Worm (Caenorhabditis elegans): ENCODE data around the gene rpb-4.

Gene rpb-4

DNA sequence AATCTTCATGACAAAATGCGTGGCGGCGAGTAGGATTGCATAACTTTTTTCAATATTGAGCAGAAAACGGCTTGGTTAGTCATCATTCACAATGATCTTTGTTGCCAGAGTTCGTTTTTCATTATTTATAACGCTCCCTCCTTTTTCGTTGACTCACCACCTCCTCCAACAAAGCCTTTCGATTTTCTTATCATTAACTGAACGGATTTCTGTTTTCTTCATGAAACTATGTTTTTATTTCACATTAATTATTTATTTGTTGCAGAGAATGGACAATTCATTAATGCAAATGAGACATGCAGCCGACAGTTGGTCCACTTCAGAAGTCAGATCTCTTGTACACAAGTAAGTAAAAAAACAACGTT lies 20.4 kb downstream of the rpb-4 start, which contains the start of gene bath-44:
TSS of gene bath-44 (plus strand) at position 266 of the 365 bp plus-strand sequence.
- TF ChIP-seq ztf-29 (GFP tag; IDR thresholded peaks at IDR 0.05) (no peak), med-1 (GFP tag; optimal IDR thresholded peaks at IDR 0.05; ENCODE audit: insufficient read depth) (no peak), klf-2 (GFP tag; conservative IDR thresholded peaks at IDR 0.05) (no peak), flt-1 (GFP tag; IDR thresholded peaks at IDR 0.05) (no peak), ztf-23 (GFP tag; IDR thresholded peaks at IDR 0.05) (no peak)

DNA sequence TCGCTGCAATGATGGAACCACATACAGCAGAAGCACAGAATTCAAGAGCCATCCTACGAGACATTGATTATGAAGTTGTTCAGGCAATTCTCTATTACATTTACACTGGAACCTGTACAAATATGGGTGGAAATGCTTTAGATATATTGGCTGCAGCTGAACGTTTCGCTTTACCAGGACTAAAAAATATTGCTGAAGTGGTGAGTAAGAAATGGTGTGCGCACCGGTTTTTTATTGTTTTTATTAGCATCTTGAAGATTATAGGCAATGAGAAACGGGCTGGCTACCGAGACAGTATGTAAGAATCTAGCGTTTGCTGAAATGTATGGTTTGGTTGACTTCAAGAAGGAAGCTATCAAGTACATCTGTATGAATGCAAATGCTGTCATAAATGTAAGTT lies 21.8 kb downstream of the rpb-4 start:
- TF ChIP-seq tab-1 (GFP tag; IDR thresholded peaks at IDR 0.05) (no peak), flt-1 (GFP tag; IDR thresholded peaks at IDR 0.05) (no peak), ztf-23 (GFP tag; IDR thresholded peaks at IDR 0.05) (no peak), cog-1 (tag; optimal IDR thresholded peaks at IDR 0.05) (no peak), ref-1 (GFP tag; conservative IDR thresholded peaks at IDR 0.05) (no peak), ztf-29 (GFP tag; IDR thresholded peaks at IDR 0.05) (no peak), T22C8.4 (GFP tag; IDR thresholded peaks at IDR 0.05) (no peak), klf-2 (GFP tag; conservative IDR thresholded peaks at IDR 0.05) (no peak), med-1 (GFP tag; optimal IDR thresholded peaks at IDR 0.05; ENCODE audit: insufficient read depth) (no peak)

DNA sequence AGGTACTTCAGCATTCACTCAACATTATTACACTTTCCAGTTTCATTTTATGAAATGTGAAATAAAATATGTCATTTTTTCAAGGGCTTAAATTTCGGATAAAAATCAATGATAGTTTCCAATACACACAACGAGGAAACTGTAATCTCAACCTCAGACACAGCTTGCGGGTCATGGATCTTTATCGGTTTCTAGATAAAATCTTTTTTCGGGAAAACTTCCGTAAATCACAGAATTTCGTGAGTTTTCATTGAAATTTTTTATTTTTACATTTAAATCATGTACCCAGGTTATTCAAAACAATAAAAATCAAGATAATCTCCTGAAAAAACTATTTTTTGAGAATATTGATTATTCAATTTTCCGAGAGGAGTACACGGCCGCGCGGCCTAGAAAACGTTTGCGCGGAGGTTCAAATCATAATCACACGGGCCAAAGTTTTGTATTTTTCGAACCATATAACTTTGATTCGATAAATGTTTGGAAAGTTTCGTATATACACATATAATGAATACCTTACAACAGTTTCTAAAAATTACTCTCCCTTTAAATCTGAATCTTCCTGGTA lies 23.1 kb downstream of the rpb-4 start:
- TF ChIP-seq klf-2 (GFP tag; conservative IDR thresholded peaks at IDR 0.05) (no peak), ref-1 (GFP tag; conservative IDR thresholded peaks at IDR 0.05) (no peak), ztf-29 (GFP tag; IDR thresholded peaks at IDR 0.05) (no peak), T22C8.4 (GFP tag; IDR thresholded peaks at IDR 0.05) (no peak), ztf-23 (GFP tag; IDR thresholded peaks at IDR 0.05) (no peak), tab-1 (GFP tag; IDR thresholded peaks at IDR 0.05) (no peak), cog-1 (tag; optimal IDR thresholded peaks at IDR 0.05) (no peak), flt-1 (GFP tag; IDR thresholded peaks at IDR 0.05) (no peak), med-1 (GFP tag; optimal IDR thresholded peaks at IDR 0.05; ENCODE audit: insufficient read depth) (no peak)

DNA sequence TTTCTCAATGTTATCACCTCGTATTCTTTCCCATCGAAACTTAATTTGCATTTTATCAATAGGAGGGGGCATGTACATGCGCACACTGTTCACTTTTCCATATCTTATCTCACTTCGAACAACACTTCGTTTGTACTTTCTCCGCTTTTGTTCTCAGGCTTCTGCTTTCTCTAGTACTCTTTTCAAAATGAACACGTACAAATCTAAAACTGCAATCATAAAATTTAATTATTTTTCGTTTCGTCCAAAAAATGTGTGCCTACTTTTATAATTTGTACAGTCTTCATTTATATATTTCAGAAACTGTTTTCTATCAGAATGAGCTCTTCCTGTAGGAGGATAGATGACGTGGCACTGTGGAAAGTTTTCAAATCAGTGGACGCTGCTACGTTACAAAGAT lies 24.4 kb downstream of the rpb-4 start, which contains the start of gene C07D10.1:
TSS of gene C07D10.1 (plus strand) at position 301 of the 400 bp plus-strand sequence.
- TF ChIP-seq flt-1 (GFP tag; IDR thresholded peaks at IDR 0.05) (no peak), klf-2 (GFP tag; conservative IDR thresholded peaks at IDR 0.05) (no peak), tab-1 (GFP tag; IDR thresholded peaks at IDR 0.05) (no peak), cog-1 (tag; optimal IDR thresholded peaks at IDR 0.05) (no peak), med-1 (GFP tag; optimal IDR thresholded peaks at IDR 0.05; ENCODE audit: insufficient read depth) (no peak), ref-1 (GFP tag; conservative IDR thresholded peaks at IDR 0.05) (no peak)

DNA sequence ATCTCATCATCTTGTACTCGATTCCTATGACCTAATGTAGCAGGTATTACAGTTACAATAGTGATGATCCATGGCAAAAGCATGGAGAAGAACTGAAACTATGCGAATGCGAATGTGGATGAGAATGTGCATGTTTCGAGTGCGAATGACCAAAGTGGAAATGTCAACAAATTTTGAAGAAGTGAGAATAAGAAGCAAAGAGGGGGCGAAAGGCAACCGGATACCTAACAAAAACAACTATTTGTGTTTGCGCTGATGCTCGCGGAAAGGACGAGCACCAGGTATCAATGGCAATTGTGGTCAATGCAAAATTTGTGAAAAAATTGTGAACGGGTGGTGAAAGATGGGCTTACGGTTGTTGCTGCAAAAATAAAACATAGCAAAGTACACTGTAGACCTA lies 28.3 kb downstream of the rpb-4 start, which contains the start of gene nas-7:
TSS of gene nas-7 (minus strand) at position 101 of the 400 bp plus-strand sequence.
- TF ChIP-seq tab-1 (GFP tag; IDR thresholded peaks at IDR 0.05) = no peak
- TF ChIP-seq cog-1 (tag; optimal IDR thresholded peaks at IDR 0.05) = no peak
- no peak for TF ChIP-seq T22C8.4 (GFP tag; IDR thresholded peaks at IDR 0.05)
- TF ChIP-seq ztf-29 (GFP tag; IDR thresholded peaks at IDR 0.05) = no peak
- no peak for TF ChIP-seq klf-2 (GFP tag; conservative IDR thresholded peaks at IDR 0.05)
- TF ChIP-seq ztf-23 (GFP tag; IDR thresholded peaks at IDR 0.05) = no peak
- no peak for TF ChIP-seq ref-1 (GFP tag; conservative IDR thresholded peaks at IDR 0.05)
- TF ChIP-seq flt-1 (GFP tag; IDR thresholded peaks at IDR 0.05) = no peak
- no peak for TF ChIP-seq med-1 (GFP tag; optimal IDR thresholded peaks at IDR 0.05; ENCODE audit: insufficient read depth)

DNA sequence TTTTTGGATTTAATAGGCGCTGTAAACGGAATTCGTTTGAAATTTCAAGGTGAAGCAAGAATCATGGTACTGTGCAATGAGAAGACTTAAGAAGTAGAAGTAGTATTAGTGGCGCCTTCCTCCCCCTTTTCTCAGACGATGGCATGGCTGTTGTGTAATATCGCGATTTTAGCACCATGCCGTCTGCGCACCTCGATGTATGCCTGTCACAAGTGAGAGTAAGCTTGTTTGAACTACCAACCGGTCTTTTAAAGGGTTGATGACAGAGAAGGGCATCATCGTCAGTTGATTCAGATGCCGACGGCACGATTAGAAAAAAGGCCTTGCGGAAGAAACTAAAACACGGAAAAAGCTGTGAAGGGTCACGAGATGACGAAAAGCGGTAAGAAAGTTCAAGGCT lies 29.7 kb downstream of the rpb-4 start:
- TF ChIP-seq med-1 (GFP tag; optimal IDR thresholded peaks at IDR 0.05; ENCODE audit: insufficient read depth) (no peak), tab-1 (GFP tag; IDR thresholded peaks at IDR 0.05) (no peak), ztf-23 (GFP tag; IDR thresholded peaks at IDR 0.05) (no peak), T22C8.4 (GFP tag; IDR thresholded peaks at IDR 0.05) (no peak), cog-1 (tag; optimal IDR thresholded peaks at IDR 0.05) (no peak), ztf-29 (GFP tag; IDR thresholded peaks at IDR 0.05) (no peak), klf-2 (GFP tag; conservative IDR thresholded peaks at IDR 0.05) (no peak), flt-1 (GFP tag; IDR thresholded peaks at IDR 0.05) (no peak), ref-1 (GFP tag; conservative IDR thresholded peaks at IDR 0.05) (no peak)

DNA sequence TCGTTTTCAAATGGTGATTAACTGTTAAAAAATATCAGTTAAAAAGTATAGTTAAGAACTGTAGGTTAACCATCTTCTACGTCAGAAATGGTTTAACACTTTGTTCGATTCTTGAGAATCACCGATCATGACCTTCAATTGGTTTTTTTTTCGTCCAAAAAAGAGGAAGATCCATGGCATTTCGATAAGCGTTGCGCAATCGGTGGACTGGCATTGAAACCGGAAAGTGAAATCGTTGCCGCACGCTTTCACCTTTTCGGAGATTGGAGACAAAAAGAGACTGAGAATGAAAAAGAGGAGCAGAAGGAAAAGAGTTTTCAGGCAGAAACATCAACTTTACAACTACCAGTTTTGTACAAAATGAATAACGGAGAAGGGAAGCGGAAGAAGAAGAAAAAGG lies 31.0 kb downstream of the rpb-4 start:
- no peak for TF ChIP-seq ztf-29 (GFP tag; IDR thresholded peaks at IDR 0.05)
- TF ChIP-seq ref-1 (GFP tag; conservative IDR thresholded peaks at IDR 0.05) = no peak
- no peak for TF ChIP-seq T22C8.4 (GFP tag; IDR thresholded peaks at IDR 0.05)
- no peak for TF ChIP-seq cog-1 (tag; optimal IDR thresholded peaks at IDR 0.05)
- TF ChIP-seq ztf-23 (GFP tag; IDR thresholded peaks at IDR 0.05) = no peak
- TF ChIP-seq klf-2 (GFP tag; conservative IDR thresholded peaks at IDR 0.05) = no peak
- TF ChIP-seq tab-1 (GFP tag; IDR thresholded peaks at IDR 0.05) = no peak
- no peak for TF ChIP-seq med-1 (GFP tag; optimal IDR thresholded peaks at IDR 0.05; ENCODE audit: insufficient read depth)
- no peak for TF ChIP-seq flt-1 (GFP tag; IDR thresholded peaks at IDR 0.05)

DNA sequence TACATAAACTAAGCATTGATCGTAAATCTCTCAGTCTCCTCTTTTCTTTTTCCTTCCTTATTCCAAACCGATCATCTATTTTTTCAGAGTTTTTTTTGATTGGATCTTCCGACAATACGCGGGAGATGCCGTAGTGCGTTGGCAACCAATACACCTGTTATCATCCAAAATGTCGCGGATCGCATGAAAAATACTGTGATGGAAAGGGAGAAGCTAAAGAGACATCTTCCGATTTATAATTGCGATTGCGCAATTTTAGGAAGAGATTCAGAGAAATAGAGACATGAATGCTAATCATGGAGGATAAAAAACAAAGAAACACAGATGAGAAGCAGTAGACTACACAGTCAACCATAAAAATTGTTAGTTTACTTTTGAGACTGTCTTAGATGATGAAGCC lies 32.1 kb downstream of the rpb-4 start:
- TF ChIP-seq ref-1 (GFP tag; conservative IDR thresholded peaks at IDR 0.05) = no peak
- no peak for TF ChIP-seq T22C8.4 (GFP tag; IDR thresholded peaks at IDR 0.05)
- TF ChIP-seq cog-1 (tag; optimal IDR thresholded peaks at IDR 0.05) = no peak
- no peak for TF ChIP-seq klf-2 (GFP tag; conservative IDR thresholded peaks at IDR 0.05)
- no peak for TF ChIP-seq tab-1 (GFP tag; IDR thresholded peaks at IDR 0.05)
- no peak for TF ChIP-seq ztf-29 (GFP tag; IDR thresholded peaks at IDR 0.05)

DNA sequence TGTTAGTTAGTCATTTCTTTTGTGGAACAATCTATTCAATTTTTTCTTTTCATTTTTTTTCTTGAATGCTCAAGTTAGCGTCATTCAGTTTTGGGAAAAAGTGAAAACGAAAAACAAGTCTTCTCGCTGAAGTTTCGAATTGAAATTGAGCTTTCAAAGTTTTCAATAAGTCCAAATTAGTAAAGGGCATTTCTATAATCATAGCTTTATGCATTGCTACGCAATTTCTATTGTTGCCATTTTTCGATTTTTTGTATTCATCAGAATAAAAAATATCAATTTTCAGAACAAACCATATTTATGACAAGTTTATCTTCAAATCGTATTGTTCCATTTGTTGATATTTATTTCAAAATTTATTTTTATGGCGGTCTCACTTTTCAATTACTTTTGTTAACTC lies 33.9 kb downstream of the rpb-4 start, which contains the start of gene srd-55:
TSS of gene srd-55 (plus strand) at position 301 of the 400 bp plus-strand sequence.
- TF ChIP-seq med-1 (GFP tag; optimal IDR thresholded peaks at IDR 0.05; ENCODE audit: insufficient read depth) (no peak), tab-1 (GFP tag; IDR thresholded peaks at IDR 0.05) (no peak), klf-2 (GFP tag; conservative IDR thresholded peaks at IDR 0.05) (no peak), flt-1 (GFP tag; IDR thresholded peaks at IDR 0.05) (no peak), ztf-23 (GFP tag; IDR thresholded peaks at IDR 0.05) (no peak), T22C8.4 (GFP tag; IDR thresholded peaks at IDR 0.05) (no peak), ztf-29 (GFP tag; IDR thresholded peaks at IDR 0.05) (no peak), ref-1 (GFP tag; conservative IDR thresholded peaks at IDR 0.05) (no peak), cog-1 (tag; optimal IDR thresholded peaks at IDR 0.05) (no peak)

DNA sequence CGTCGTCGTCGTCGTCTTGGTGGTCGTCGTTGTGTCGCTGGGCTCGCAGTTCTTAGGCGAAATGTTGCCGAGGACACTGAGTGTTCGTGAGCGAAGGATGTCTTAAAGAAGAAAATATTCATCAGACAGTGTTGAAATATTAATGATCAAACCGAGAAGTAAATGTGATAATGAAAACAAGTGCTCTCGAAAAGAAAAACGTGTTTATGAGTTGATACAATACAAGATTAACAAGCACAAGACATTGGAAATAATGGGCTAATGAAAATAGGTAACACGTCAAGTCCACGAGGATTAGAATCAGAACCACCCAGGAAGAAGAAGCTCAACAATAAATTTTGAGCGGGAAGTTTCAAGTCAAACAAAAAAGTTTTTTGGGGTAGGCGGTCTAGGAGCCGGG lies 37.6 kb downstream of the rpb-4 start, which contains the start of gene K02A2.5:
TSS of gene K02A2.5 (minus strand) at position 101 of the 400 bp plus-strand sequence.
- no peak for TF ChIP-seq cog-1 (tag; optimal IDR thresholded peaks at IDR 0.05)
- no peak for TF ChIP-seq ztf-29 (GFP tag; IDR thresholded peaks at IDR 0.05)
- TF ChIP-seq T22C8.4 (GFP tag; IDR thresholded peaks at IDR 0.05) = no peak
- TF ChIP-seq flt-1 (GFP tag; IDR thresholded peaks at IDR 0.05) = no peak
- TF ChIP-seq klf-2 (GFP tag; conservative IDR thresholded peaks at IDR 0.05) = no peak
- no peak for TF ChIP-seq med-1 (GFP tag; optimal IDR thresholded peaks at IDR 0.05; ENCODE audit: insufficient read depth)
- TF ChIP-seq tab-1 (GFP tag; IDR thresholded peaks at IDR 0.05) = no peak
- TF ChIP-seq ref-1 (GFP tag; conservative IDR thresholded peaks at IDR 0.05) = no peak
- TF ChIP-seq ztf-23 (GFP tag; IDR thresholded peaks at IDR 0.05) = no peak

Measured in whole organism, midembryonic.